Worm (Caenorhabditis elegans) whole organism, L3 larva: ENCODE results near the gene nhr-166.
A peak's percentile ranks its signal among the peaks of the same experiment; 100 is the strongest.

Experiments
- R02D3.7 ChIP-seq: fragments of 150-350 bp; optimal IDR thresholded peaks from 2 replicates; lab custom pipeline; 2014; ENCODE audit warnings: missing biosample characterization, missing genetic modification characterization
- ceh-16 ChIP-seq: sonication (generic microtip); optimal IDR thresholded peaks from 2 replicates; lab custom pipeline; 2017; ENCODE audit warnings: missing biosample characterization, missing genetic modification characterization
- ceh-28 ChIP-seq: fragments of 150-350 bp; optimal IDR thresholded peaks from 2 replicates; lab custom pipeline; 2014; ENCODE audit warnings: missing biosample characterization, missing genetic modification reagents, missing genetic modification characterization
- egl-27 ChIP-seq: sonication (generic microtip); optimal IDR thresholded peaks from 4 replicates; lab custom pipeline; 2017; ENCODE audit warnings: missing biosample characterization, missing genetic modification reagents, missing genetic modification characterization
- egl-5 ChIP-seq: fragments of 150-350 bp; optimal IDR thresholded peaks from 2 replicates; lab custom pipeline; 2017; ENCODE audit warnings: missing biosample characterization, missing genetic modification reagents, missing genetic modification characterization, inconsistent platforms
- elt-2 ChIP-seq: sonication (generic microtip); optimal IDR thresholded peaks from 2 replicates; lab custom pipeline; 2016; ENCODE audit warnings: missing genetic modification reagents, mild to moderate bottlenecking, missing genetic modification characterization, missing compliant biosample characterization
- elt-3 ChIP-seq, 3 experiments: fragments of 150-350 bp in 1 of 3; sonication (generic microtip) in 2 of 3; optimal IDR thresholded peaks; 2 replicates in 2 of 3; 4 replicates in 1 of 3; lab custom pipeline; 2014 to 2017; ENCODE audit warnings: missing biosample characterization in 3 of 3, missing genetic modification characterization in 3 of 3
- eor-1 ChIP-seq, 2 experiments: fragments of 150-350 bp; optimal IDR thresholded peaks; 2 replicates each; lab custom pipeline; 2014 to 2018; ENCODE audit warnings: missing biosample characterization in 2 of 2, missing genetic modification characterization in 2 of 2
- hmg-11 ChIP-seq: sonication (generic microtip); optimal IDR thresholded peaks from 2 replicates; lab custom pipeline; 2016; ENCODE audit warnings: missing genetic modification characterization, missing compliant biosample characterization
- lin-15B ChIP-seq: fragments of 150-350 bp; optimal IDR thresholded peaks from 2 replicates; lab custom pipeline; 2014; ENCODE audit warnings: missing biosample characterization, missing genetic modification characterization
- mml-1 ChIP-seq: fragments of 150-350 bp; sonication (generic microtip); optimal IDR thresholded peaks from 3 replicates; lab custom pipeline; 2014; ENCODE audit warnings: missing biosample characterization, missing genetic modification characterization
- nfya-1 ChIP-seq: sonication (generic microtip); optimal IDR thresholded peaks from 2 replicates; lab custom pipeline; 2017; ENCODE audit warnings: missing genetic modification characterization, mild to moderate bottlenecking, missing compliant biosample characterization, antibody characterized with exemption, moderate library complexity; ENCODE audit not compliant: insufficient read depth
- nhr-23 ChIP-seq: fragments of 150-350 bp; optimal IDR thresholded peaks from 2 replicates; lab custom pipeline; 2014; ENCODE audit warnings: missing biosample characterization, missing genetic modification reagents, missing genetic modification characterization
- nhr-25 ChIP-seq: sonication (generic microtip); optimal IDR thresholded peaks from 2 replicates; lab custom pipeline; 2017; ENCODE audit warnings: missing biosample characterization, missing genetic modification characterization
- nhr-76 ChIP-seq: fragments of 150-350 bp; sonication (generic microtip); optimal IDR thresholded peaks from 5 replicates; lab custom pipeline; 2014; ENCODE audit warnings: missing biosample characterization, missing genetic modification characterization
- nhr-77 ChIP-seq: fragments of 150-350 bp; optimal IDR thresholded peaks from 2 replicates; lab custom pipeline; 2014; ENCODE audit warnings: missing biosample characterization, missing genetic modification characterization
- pha-4 ChIP-seq: fragments of 150-350 bp; optimal IDR thresholded peaks from 2 replicates; lab custom pipeline; 2014; ENCODE audit warnings: missing biosample characterization, missing genetic modification reagents, missing genetic modification characterization
- pqm-1 ChIP-seq: fragments of 150-350 bp; optimal IDR thresholded peaks from 2 replicates; lab custom pipeline; 2017; ENCODE audit warnings: missing biosample characterization, missing genetic modification characterization, inconsistent platforms
- skn-1 ChIP-seq: fragments of 150-350 bp; optimal IDR thresholded peaks from 2 replicates; lab custom pipeline; 2014; ENCODE audit warnings: missing biosample characterization, missing genetic modification characterization
- snpc-4 ChIP-seq: fragments of 150-350 bp; optimal IDR thresholded peaks from 2 replicates; lab custom pipeline; 2014; ENCODE audit warnings: missing biosample characterization, missing genetic modification characterization
- unc-62 ChIP-seq: fragments of 150-350 bp; sonication (generic microtip); optimal IDR thresholded peaks from 4 replicates; lab custom pipeline; 2014; ENCODE audit warnings: missing biosample characterization, missing genetic modification reagents, missing genetic modification characterization

nhr-166 gene

ce11 chrII:3930478-3931182 is 50.6 kb downstream of the nhr-166 start:
- TF ChIP-seq nhr-76 (tag; lab: Kevin White, UChicago) = no peak
- TF ChIP-seq pha-4 (tag; lab: Kevin White, UChicago) = peak; percentile 94
- TF ChIP-seq elt-2 (tag; lab: Kevin White, UChicago) = peak; percentile 42
- no peak for TF ChIP-seq ceh-28 (tag; lab: Kevin White, UChicago)
- TF ChIP-seq nfya-1 (tag; lab: Kevin White, UChicago) = peak; percentile 99
- peak in 1 of 3 experiments; percentile 3 for TF ChIP-seq elt-3 (tag; optimal IDR thresholded peaks at IDR 0.05; lab: Kevin White, UChicago)
- no peak for TF ChIP-seq ceh-16 (tag; lab: Kevin White, UChicago)
- TF ChIP-seq mml-1 (tag; lab: Kevin White, UChicago) = no peak
- no peak for TF ChIP-seq unc-62
- no peak for TF ChIP-seq skn-1 (tag; lab: Kevin White, UChicago)
- peak; percentile 49 for TF ChIP-seq hmg-11 (tag; lab: Kevin White, UChicago)
- peak; percentile 22 for TF ChIP-seq lin-15B
- no peak for TF ChIP-seq nhr-77 (tag; lab: Kevin White, UChicago)
- TF ChIP-seq snpc-4 (tag; lab: Kevin White, UChicago) = peak; percentile 40
- TF ChIP-seq eor-1 (tag; optimal IDR thresholded peaks at IDR 0.05; lab: Kevin White, UChicago) = no peak
- TF ChIP-seq pqm-1 (tag; lab: Kevin White, UChicago) = peak; percentile 17
- peak; percentile 94 for TF ChIP-seq nhr-23
- TF ChIP-seq egl-5 (tag; lab: Kevin White, UChicago) = no peak
- no peak for TF ChIP-seq R02D3.7 (tag; lab: Kevin White, UChicago)

- TF ChIP-seq nfya-1 (tag; lab: Kevin White, UChicago) = peak; percentile 90
- TF ChIP-seq egl-27 = no peak
- no peak for TF ChIP-seq nhr-25 (tag; lab: Kevin White, UChicago)
- TF ChIP-seq, all 47 proteins: peak for 1
Measured at ce11 chrII:3931230-3931629, 51.2 kb downstream of the nhr-166 start.
